Fruit fly (Drosophila melanogaster) whole organism, prepupa: Measurements from ENCODE around the gene CG43965.
A peak's percentile ranks its signal among the peaks of the same experiment; 100 is the strongest.

Experiments used
- Blimp-1 ChIP-seq: fragments of 200-800 bp; sonication (Bioruptor generic); optimal IDR thresholded peaks from 3 replicates; lab custom pipeline; 2017; ENCODE audit warnings: missing biosample characterization, missing genetic modification characterization, mild to moderate bottlenecking, moderate library complexity, missing genetic modification reagents
- CG10631 ChIP-seq: fragments of 200-800 bp; sonication (Bioruptor generic); optimal IDR thresholded peaks from 2 replicates; lab custom pipeline; 2016; ENCODE audit warnings: missing biosample characterization, missing genetic modification characterization
- CG10669 ChIP-seq: fragments of 200-800 bp; sonication (Bioruptor generic); optimal IDR thresholded peaks from 3 replicates; lab custom pipeline; 2018; ENCODE audit warnings: missing biosample characterization, mild to moderate bottlenecking, missing genetic modification characterization, moderate library complexity
- CG11294 ChIP-seq: fragments of 200-800 bp; sonication (Bioruptor generic); IDR thresholded peaks from 2 replicates; pipeline ENCODE4 v1.3.6; 2022; ENCODE audit warnings: missing biosample characterization, missing genetic modification characterization
- CG11762 ChIP-seq: fragments of 200-800 bp; sonication (Bioruptor generic); optimal IDR thresholded peaks from 3 replicates; lab custom pipeline; 2016; ENCODE audit warnings: missing biosample characterization, missing genetic modification characterization; ENCODE audit not compliant: insufficient read depth
- CG11902 ChIP-seq: fragments of 200-800 bp; sonication (Bioruptor generic); optimal IDR thresholded peaks from 3 replicates; lab custom pipeline; 2016; ENCODE audit warnings: missing biosample characterization, missing genetic modification characterization
- CG15336 ChIP-seq: fragments of 200-800 bp; sonication (Bioruptor generic); IDR thresholded peaks from 2 replicates; pipeline ENCODE4 v1.3.6; 2022; ENCODE audit warnings: missing biosample characterization, missing genetic modification characterization
- CG16779 ChIP-seq: fragments of 200-800 bp; sonication (Bioruptor generic); optimal IDR thresholded peaks from 3 replicates; lab custom pipeline; 2017; ENCODE audit warnings: missing biosample characterization, mild to moderate bottlenecking, missing genetic modification characterization
- CG3032 ChIP-seq: fragments of 200-800 bp; optimal IDR thresholded peaks from 2 replicates; lab custom pipeline; 2019; ENCODE audit warnings: missing biosample characterization, mild to moderate bottlenecking, missing genetic modification characterization, moderate library complexity
- CG31627 ChIP-seq: fragments of 200-800 bp; sonication (Bioruptor generic); optimal IDR thresholded peaks from 3 replicates; lab custom pipeline; 2016; ENCODE audit warnings: missing biosample characterization, missing genetic modification characterization
- CG32006 ChIP-seq: fragments of 200-800 bp; sonication (Bioruptor generic); optimal IDR thresholded peaks from 3 replicates; lab custom pipeline; 2017; ENCODE audit warnings: missing biosample characterization, mild to moderate bottlenecking, missing genetic modification characterization
- CG3919 ChIP-seq: fragments of 200-800 bp; sonication (Bioruptor generic); optimal IDR thresholded peaks from 3 replicates; lab custom pipeline; 2016; ENCODE audit warnings: missing biosample characterization, missing genetic modification characterization
- CG4318 ChIP-seq: fragments of 200-800 bp; sonication (Bioruptor generic); optimal IDR thresholded peaks from 3 replicates; lab custom pipeline; 2017; ENCODE audit warnings: missing biosample characterization, mild to moderate bottlenecking, missing genetic modification characterization
- CG6163 ChIP-seq: fragments of 200-800 bp; sonication (Bioruptor generic); IDR thresholded peaks from 3 replicates; pipeline ENCODE4 v1.3.6; 2022; ENCODE audit warnings: missing biosample characterization, missing genetic modification characterization
- CG6276 ChIP-seq: fragments of 200-800 bp; sonication (Bioruptor generic); optimal IDR thresholded peaks from 2 replicates; lab custom pipeline; 2017; ENCODE audit warnings: missing biosample characterization, mild to moderate bottlenecking, missing genetic modification characterization
- CG6792 ChIP-seq: fragments of 200-800 bp; sonication (Bioruptor generic); optimal IDR thresholded peaks from 3 replicates; lab custom pipeline; 2016; ENCODE audit warnings: missing biosample characterization, missing genetic modification characterization
- CG6854 ChIP-seq: fragments of 200-800 bp; sonication (Bioruptor generic); optimal IDR thresholded peaks from 2 replicates; lab custom pipeline; 2017; ENCODE audit warnings: missing biosample characterization, mild to moderate bottlenecking, missing genetic modification characterization
- CG7368 ChIP-seq: fragments of 200-800 bp; sonication (Bioruptor generic); optimal IDR thresholded peaks from 3 replicates; lab custom pipeline; 2016; ENCODE audit warnings: missing biosample characterization, missing genetic modification characterization
- CG8119 ChIP-seq: fragments of 200-800 bp; sonication (Bioruptor generic); IDR thresholded peaks from 3 replicates; pipeline ENCODE4 v1.3.6; 2022; ENCODE audit warnings: missing biosample characterization, missing genetic modification characterization
- CG8319 ChIP-seq: fragments of 200-800 bp; sonication (Bioruptor generic); optimal IDR thresholded peaks from 3 replicates; lab custom pipeline; 2016; ENCODE audit warnings: missing biosample characterization, missing genetic modification characterization
- CG9139 ChIP-seq: fragments of 200-800 bp; sonication (Bioruptor generic); optimal IDR thresholded peaks from 3 replicates; lab custom pipeline; 2017; ENCODE audit warnings: missing biosample characterization, mild to moderate bottlenecking, missing genetic modification characterization
- Eip75B ChIP-seq: fragments of 200-800 bp; sonication (Bioruptor generic); optimal IDR thresholded peaks from 3 replicates; lab custom pipeline; 2016; ENCODE audit warnings: missing biosample characterization, missing genetic modification characterization
- Eip78C ChIP-seq: fragments of 200-800 bp; sonication (Bioruptor generic); peaks from one replicate; lab custom pipeline; 2016; ENCODE audit warnings: missing biosample characterization, missing genetic modification characterization
- Eip93F ChIP-seq: fragments of 200-800 bp; sonication (Bioruptor generic); optimal IDR thresholded peaks from 2 replicates; lab custom pipeline; 2016; ENCODE audit warnings: missing biosample characterization, mild to moderate bottlenecking, missing genetic modification characterization
- Ets96B ChIP-seq: fragments of 200-800 bp; optimal IDR thresholded peaks from 2 replicates; lab custom pipeline; 2019; ENCODE audit warnings: missing biosample characterization, mild to moderate bottlenecking, missing genetic modification characterization, moderate library complexity
- Gug ChIP-seq: fragments of 200-800 bp; sonication (Bioruptor generic); IDR thresholded peaks from 2 replicates; pipeline ENCODE4 v1.3.6; 2022; ENCODE audit warnings: missing biosample characterization, missing genetic modification characterization
- Hr38 ChIP-seq: sonication (Bioruptor generic); optimal IDR thresholded peaks from 2 replicates; lab custom pipeline; 2016; ENCODE audit warnings: missing biosample characterization, missing genetic modification characterization
- Hr39 ChIP-seq: fragments of 200-800 bp; sonication (Bioruptor generic); optimal IDR thresholded peaks from 2 replicates; lab custom pipeline; 2016; ENCODE audit warnings: missing biosample characterization, missing genetic modification characterization
- Hr4 ChIP-seq: fragments of 200-800 bp; sonication (Bioruptor generic); optimal IDR thresholded peaks from 3 replicates; lab custom pipeline; 2016; ENCODE audit warnings: missing biosample characterization, missing genetic modification characterization
- Lpt ChIP-seq: fragments of 200-800 bp; sonication (Bioruptor generic); optimal IDR thresholded peaks from 3 replicates; lab custom pipeline; 2016; ENCODE audit warnings: missing biosample characterization, missing genetic modification characterization
- OdsH ChIP-seq: fragments of 200-800 bp; sonication (Bioruptor generic); optimal IDR thresholded peaks from 3 replicates; lab custom pipeline; 2016; ENCODE audit warnings: missing biosample characterization, missing genetic modification characterization
- Smox ChIP-seq: fragments of 200-800 bp; sonication (Bioruptor generic); optimal IDR thresholded peaks from 3 replicates; lab custom pipeline; 2016; ENCODE audit warnings: missing biosample characterization, missing genetic modification characterization
- Sox14 ChIP-seq: fragments of 200-800 bp; sonication (Bioruptor generic); optimal IDR thresholded peaks from 3 replicates; lab custom pipeline; 2016; ENCODE audit warnings: missing biosample characterization, missing genetic modification characterization
- achi ChIP-seq: fragments of 200-800 bp; sonication (Bioruptor generic); optimal IDR thresholded peaks from 3 replicates; lab custom pipeline; 2016; ENCODE audit warnings: missing biosample characterization, missing genetic modification characterization
- acj6 ChIP-seq: fragments of 200-800 bp; sonication (Bioruptor generic); optimal IDR thresholded peaks from 3 replicates; lab custom pipeline; 2016; ENCODE audit warnings: missing biosample characterization, missing genetic modification characterization
- cyc ChIP-seq: fragments of 200-800 bp; sonication (Bioruptor generic); optimal IDR thresholded peaks from 3 replicates; lab custom pipeline; 2016; ENCODE audit warnings: missing biosample characterization, missing genetic modification characterization
- dac ChIP-seq: fragments of 200-800 bp; sonication (Bioruptor generic); optimal IDR thresholded peaks from 2 replicates; lab custom pipeline; 2017; ENCODE audit warnings: missing biosample characterization, mild to moderate bottlenecking, missing genetic modification characterization
- dsx ChIP-seq: fragments of 200-800 bp; optimal IDR thresholded peaks from 3 replicates; lab custom pipeline; 2019; ENCODE audit warnings: missing biosample characterization, mild to moderate bottlenecking, missing genetic modification characterization, moderate library complexity; ENCODE audit not compliant: poor library complexity, severe bottlenecking
- eg ChIP-seq: fragments of 200-800 bp; sonication (Bioruptor generic); IDR thresholded peaks from 3 replicates; pipeline ENCODE4 v1.3.6; 2022; ENCODE audit warnings: missing biosample characterization, missing genetic modification characterization
- esn ChIP-seq: fragments of 200-800 bp; sonication (Bioruptor generic); optimal IDR thresholded peaks from 2 replicates; lab custom pipeline; 2016; ENCODE audit warnings: missing biosample characterization, mild to moderate bottlenecking, missing genetic modification characterization, moderate library complexity
- fd85E ChIP-seq: fragments of 200-800 bp; sonication (Bioruptor generic); optimal IDR thresholded peaks from 3 replicates; lab custom pipeline; 2016; ENCODE audit warnings: missing biosample characterization, missing genetic modification characterization
- fkh ChIP-seq: fragments of 200-800 bp; sonication (Bioruptor generic); optimal IDR thresholded peaks from 3 replicates; lab custom pipeline; 2017; ENCODE audit warnings: missing biosample characterization, mild to moderate bottlenecking, missing genetic modification characterization, moderate library complexity
- lz ChIP-seq: fragments of 200-800 bp; sonication (Bioruptor generic); optimal IDR thresholded peaks from 3 replicates; lab custom pipeline; 2016; ENCODE audit warnings: missing biosample characterization, missing genetic modification characterization
- net ChIP-seq: fragments of 200-800 bp; sonication (Bioruptor generic); optimal IDR thresholded peaks from 3 replicates; lab custom pipeline; 2016; ENCODE audit warnings: missing biosample characterization, missing genetic modification characterization
- salr ChIP-seq, 2 experiments: fragments of 200-800 bp; sonication (Bioruptor generic); optimal IDR thresholded peaks; 3 replicates each; lab custom pipeline; 2016 to 2018; ENCODE audit warnings: missing biosample characterization in 2 of 2, missing genetic modification characterization in 2 of 2, mild to moderate bottlenecking in 1 of 2
- ss ChIP-seq, 2 experiments: fragments of 200-800 bp; sonication (Bioruptor generic); optimal IDR thresholded peaks; 2 replicates in 1 of 2; 3 replicates in 1 of 2; lab custom pipeline; 2017 to 2018; ENCODE audit warnings: mild to moderate bottlenecking in 2 of 2, missing biosample characterization in 2 of 2, missing genetic modification characterization in 2 of 2, moderate library complexity in 1 of 2
- svp ChIP-seq: fragments of 200-800 bp; sonication (Bioruptor generic); peaks from one replicate; lab custom pipeline; 2016; ENCODE audit warnings: missing biosample characterization, missing genetic modification characterization
- topi ChIP-seq: fragments of 200-800 bp; sonication (Bioruptor generic); optimal IDR thresholded peaks from 3 replicates; lab custom pipeline; 2016; ENCODE audit warnings: missing biosample characterization, missing genetic modification characterization
- vri ChIP-seq: fragments of 200-800 bp; sonication (Bioruptor generic); optimal IDR thresholded peaks from 3 replicates; lab custom pipeline; 2016; ENCODE audit warnings: missing biosample characterization, mild to moderate bottlenecking, missing genetic modification characterization

CG43965 gene

DNA sequence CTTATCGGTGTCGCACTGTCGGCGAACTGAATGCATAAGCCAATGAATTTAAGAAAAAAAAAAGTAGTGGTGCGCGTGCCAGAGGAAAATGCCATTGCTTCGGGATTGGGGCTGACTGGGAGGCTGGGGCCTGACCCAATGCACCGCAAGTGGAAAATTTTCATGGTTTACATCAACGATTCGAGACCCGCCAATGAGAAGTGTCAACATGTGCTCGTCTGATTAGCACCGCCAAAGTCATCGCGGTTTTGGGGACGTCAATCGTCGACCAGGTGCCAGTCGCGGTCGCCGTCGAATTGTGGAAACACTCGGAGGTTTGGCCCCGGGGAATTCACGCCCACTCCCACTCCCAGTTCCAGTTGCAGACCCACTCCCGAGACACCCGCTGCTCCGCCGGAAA lies 41.8 kb downstream of the CG43965 start:
- TF ChIP-seq fkh (GFP tag; lab: Kevin White, UChicago) (peak; percentile 80), vri (GFP tag; lab: Kevin White, UChicago) (no peak), svp (GFP tag; lab: Kevin White, UChicago) (peak; percentile 58), CG6163 (GFP tag; lab: Robert Waterston, UW) (0 out of 3 replicates have a peak, but pooled peaks have one; percentile 8)

DNA sequence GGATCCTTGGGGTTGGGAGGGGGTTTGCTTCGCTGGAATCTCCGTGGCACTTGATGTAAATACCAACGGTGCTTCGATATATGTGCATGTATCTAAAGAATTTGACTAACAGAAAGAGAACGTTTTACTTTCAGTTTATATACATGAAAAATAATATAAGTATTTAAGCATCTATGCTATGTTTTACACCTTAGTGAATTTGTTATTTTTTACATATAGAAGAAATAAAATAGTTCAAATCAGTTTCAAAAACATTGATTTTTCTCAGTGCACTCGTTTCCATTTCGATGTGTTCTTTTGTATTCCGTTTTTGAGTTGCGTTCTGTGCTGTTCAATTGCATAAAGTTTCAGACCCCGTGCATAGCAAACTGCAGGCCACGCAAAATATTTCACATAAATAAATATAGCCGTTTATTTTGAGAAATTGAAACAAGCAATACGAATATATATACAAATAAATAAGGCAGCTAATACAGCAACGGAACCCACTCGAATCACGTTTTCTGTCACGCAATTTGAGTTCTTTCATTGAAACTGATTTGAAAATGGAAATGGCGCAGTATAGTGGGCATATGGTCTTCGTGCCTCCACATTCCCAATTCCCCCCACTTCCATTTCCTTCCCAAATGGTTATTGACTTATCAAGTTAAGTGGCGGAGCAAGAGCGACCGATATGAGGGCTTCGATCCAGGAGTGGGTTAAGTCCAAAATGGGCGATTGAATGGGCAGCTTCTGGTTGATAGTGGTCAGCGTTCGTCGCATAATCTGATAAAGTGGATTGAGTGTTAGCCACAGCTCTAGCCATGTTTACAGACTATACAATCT lies 42.8 kb downstream of the CG43965 start:
- peak; percentile 19 for TF ChIP-seq cyc (GFP tag; lab: Kevin White, UChicago)
- no peak for TF ChIP-seq Eip93F (GFP tag; lab: Kevin White, UChicago)
- TF ChIP-seq Gug (GFP tag; lab: Robert Waterston, UW) = no peak
- TF ChIP-seq svp (GFP tag; lab: Kevin White, UChicago) = peak; percentile 68
- no peak for TF ChIP-seq CG10669 (GFP tag; lab: Kevin White, UChicago)
- no peak for TF ChIP-seq CG15336 (GFP tag; lab: Robert Waterston, UW)
- TF ChIP-seq Eip75B (GFP tag; lab: Kevin White, UChicago) = no peak
- no peak for TF ChIP-seq Smox (GFP tag; lab: Kevin White, UChicago)
- TF ChIP-seq CG32006 (GFP tag; lab: Kevin White, UChicago) = no peak
- no peak for TF ChIP-seq fd85E (GFP tag; lab: Kevin White, UChicago)
- no peak for TF ChIP-seq net (GFP tag; lab: Kevin White, UChicago)
- TF ChIP-seq CG10631 = peak; percentile 26
- TF ChIP-seq CG6276 (GFP tag; lab: Kevin White, UChicago) = no peak
- no peak for TF ChIP-seq Hr4
- TF ChIP-seq Eip78C = peak; percentile 67
- no peak for TF ChIP-seq CG8319
- peak; percentile 27 for TF ChIP-seq esn
- TF ChIP-seq CG8119 = no peak
- no peak for TF ChIP-seq acj6 (GFP tag; lab: Kevin White, UChicago)
- no peak for TF ChIP-seq CG11762 (GFP tag; lab: Kevin White, UChicago)
- TF ChIP-seq CG11294 (GFP tag; lab: Robert Waterston, UW) = no peak
- peak; percentile 6 for TF ChIP-seq Ets96B (tag; lab: Kevin White, UChicago)
- TF ChIP-seq Hr39 (GFP tag; lab: Kevin White, UChicago) = peak; percentile 4
- TF ChIP-seq Sox14 (GFP tag; lab: Kevin White, UChicago) = no peak
- no peak for TF ChIP-seq CG31627
- TF ChIP-seq fkh (GFP tag; lab: Kevin White, UChicago) = no peak
- TF ChIP-seq CG16779 (tag; lab: Kevin White, UChicago) = no peak
- no peak for TF ChIP-seq dsx (GFP tag; lab: Kevin White, UChicago)
- no peak for TF ChIP-seq CG4318 (GFP tag; lab: Kevin White, UChicago)
- no peak for TF ChIP-seq CG3032
- TF ChIP-seq topi (GFP tag; lab: Kevin White, UChicago) = peak; percentile 51
- TF ChIP-seq salr (GFP tag; optimal IDR thresholded peaks at IDR 0.05; lab: Kevin White, UChicago) = no peak
- no peak for TF ChIP-seq OdsH
- no peak for TF ChIP-seq ss (GFP tag; optimal IDR thresholded peaks at IDR 0.05; lab: Kevin White, UChicago)
- TF ChIP-seq CG6854 (GFP tag; lab: Kevin White, UChicago) = no peak
- TF ChIP-seq CG3919 (GFP tag; lab: Kevin White, UChicago) = no peak
- TF ChIP-seq Blimp-1 = no peak
- TF ChIP-seq Lpt (GFP tag; lab: Kevin White, UChicago) = no peak
- TF ChIP-seq achi (GFP tag; lab: Kevin White, UChicago) = no peak
- TF ChIP-seq CG7368 (GFP tag; lab: Kevin White, UChicago) = no peak
- TF ChIP-seq CG6792 (GFP tag; lab: Kevin White, UChicago) = no peak
- TF ChIP-seq CG11902 (GFP tag; lab: Kevin White, UChicago) = no peak
- TF ChIP-seq lz (GFP tag; lab: Kevin White, UChicago) = peak; percentile 21
- no peak for TF ChIP-seq CG9139 (GFP tag; lab: Kevin White, UChicago)
- peak; percentile 33; the same call in 1 of the 3 replicates for TF ChIP-seq eg (GFP tag; lab: Robert Waterston, UW)
- no peak for TF ChIP-seq Hr38
- no peak for TF ChIP-seq dac (GFP tag; lab: Kevin White, UChicago)
